Fruit fly (Drosophila melanogaster): Measurements from ENCODE around the gene Larp4B.
A peak's percentile ranks its signal among the peaks of the same experiment; 100 is the strongest.

The Larp4B gene

DNA sequence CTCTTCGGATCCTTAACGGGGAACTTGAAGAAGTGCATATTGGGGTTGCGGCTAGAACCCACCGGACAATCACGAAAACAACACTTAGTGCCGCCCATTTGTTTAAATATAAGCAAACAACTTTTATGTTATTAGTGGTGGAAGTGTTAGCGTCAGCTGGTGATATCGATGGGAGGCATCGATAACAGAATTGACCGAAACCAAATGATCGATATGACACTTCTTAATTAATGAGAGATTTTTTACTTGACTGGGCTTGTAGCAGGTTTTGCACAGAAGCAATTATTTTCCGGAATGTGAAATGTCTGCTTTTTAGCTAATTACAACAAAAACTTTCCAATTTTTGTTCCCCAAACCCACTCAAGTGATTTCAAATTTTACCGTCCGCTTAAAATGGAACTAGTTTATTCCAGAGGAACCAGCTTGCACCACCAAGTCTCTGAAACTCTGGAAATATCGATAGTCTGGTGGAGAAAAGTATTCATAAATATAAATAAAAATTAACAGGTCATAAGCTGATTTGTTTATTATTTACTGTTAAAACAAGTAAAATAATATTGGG is 32.2 kb upstream of the Larp4B start, which contains the start of gene CG14965:
Gene CG14965, minus strand, starts transcription at position 159 of the 562 bp plus-strand sequence.
- TF ChIP-seq foxo (GFP tag; optimal IDR thresholded peaks at IDR 0.05): no peak
- TF ChIP-seq dmrt93B (GFP tag; optimal IDR thresholded peaks at IDR 0.05): no peak
- peak; percentile 8 for TF ChIP-seq Jra (GFP tag; optimal IDR thresholded peaks at IDR 0.05)
- TF ChIP-seq br (GFP tag; optimal IDR thresholded peaks at IDR 0.05): no peak
- no peak for TF ChIP-seq Vsx2 (GFP tag; optimal IDR thresholded peaks at IDR 0.05; ENCODE audit: partially characterized antibody)
- peak; percentile 76 for TF ChIP-seq Hr83 (GFP tag; optimal IDR thresholded peaks at IDR 0.05; ENCODE audit: poor library complexity, severe bottlenecking)

DNA sequence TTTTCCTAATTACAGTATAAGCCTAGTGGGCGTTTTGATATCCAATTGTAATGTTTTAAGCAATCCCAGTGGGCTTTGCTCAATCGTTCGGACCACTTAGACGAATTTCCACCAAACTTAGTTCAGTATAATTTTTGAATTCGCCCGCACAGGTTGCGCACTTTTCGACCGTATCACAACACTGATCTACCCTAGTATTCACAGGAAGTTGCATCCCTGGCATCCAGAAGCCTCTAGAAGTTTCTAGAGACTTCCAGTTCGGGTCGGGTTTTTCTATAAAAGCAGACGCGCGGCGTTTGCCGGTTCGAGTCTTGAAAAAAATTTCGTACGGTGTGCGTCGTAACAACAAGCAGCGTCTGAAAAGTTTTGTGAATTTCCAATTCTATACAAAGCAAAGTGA is 31.7 kb upstream of the Larp4B start, which contains the start of gene Hsp83:
Gene Hsp83, plus strand, starts transcription at position 58 of the 400 bp plus-strand sequence.
- TF ChIP-seq CrebA (GFP tag; optimal IDR thresholded peaks at IDR 0.05; ENCODE audit: borderline replicate concordance) (no peak), lola (GFP tag; optimal IDR thresholded peaks at IDR 0.05) (no peak), dmrt93B (GFP tag; optimal IDR thresholded peaks at IDR 0.05) (peak; percentile 90), CG9705 (GFP tag; optimal IDR thresholded peaks at IDR 0.05) (peak; percentile 94), Rel (GFP tag; optimal IDR thresholded peaks at IDR 0.05) (peak; percentile 81), Rel (tag; optimal IDR thresholded peaks at IDR 0.05) (peak; percentile 88), brk (GFP tag; optimal IDR thresholded peaks at IDR 0.05) (peak; percentile 90), psq (GFP tag; optimal IDR thresholded peaks at IDR 0.05) (peak; percentile 80), Hr83 (GFP tag; optimal IDR thresholded peaks at IDR 0.05; ENCODE audit: poor library complexity, severe bottlenecking) (peak; percentile 99), foxo (GFP tag; optimal IDR thresholded peaks at IDR 0.05) (peak; percentile 87 to 93), Abd-B (GFP tag; optimal IDR thresholded peaks at IDR 0.05) (no peak), tai (GFP tag; optimal IDR thresholded peaks at IDR 0.05) (no peak), usp (GFP tag; optimal IDR thresholded peaks at IDR 0.05) (no peak), jim (GFP tag; optimal IDR thresholded peaks at IDR 0.05) (no peak), Vsx2 (GFP tag; optimal IDR thresholded peaks at IDR 0.05; ENCODE audit: partially characterized antibody) (no peak), sage (GFP tag; optimal IDR thresholded peaks at IDR 0.05) (peak; percentile 95), sv (GFP tag; optimal IDR thresholded peaks at IDR 0.05) (peak; percentile 85), Hr78 (GFP tag; optimal IDR thresholded peaks at IDR 0.05) (no peak), dl (GFP tag; optimal IDR thresholded peaks at IDR 0.05; ENCODE audit: insufficient read depth in 1 of 2, partially characterized antibody in 2 of 2) (no peak), pan (optimal IDR thresholded peaks at IDR 0.05) (no peak), woc (GFP tag; optimal IDR thresholded peaks at IDR 0.05) (peak; percentile 65), Hnf4 (GFP tag; optimal IDR thresholded peaks at IDR 0.05) (peak; percentile 92), br (GFP tag; optimal IDR thresholded peaks at IDR 0.05) (peak; percentile 98), Sp1 (GFP tag; optimal IDR thresholded peaks at IDR 0.05) (peak; percentile 98), CG32264 (GFP tag; optimal IDR thresholded peaks at IDR 0.05) (peak; percentile 86), Mio (GFP tag; optimal IDR thresholded peaks at IDR 0.05) (peak; percentile 57), h (GFP tag; optimal IDR thresholded peaks at IDR 0.05) (peak; percentile 96), fru (GFP tag; optimal IDR thresholded peaks at IDR 0.05) (peak; percentile 95), Jra (GFP tag; optimal IDR thresholded peaks at IDR 0.05) (peak; percentile 68), GATAd (GFP tag; optimal IDR thresholded peaks at IDR 0.05) (no peak), ey (GFP tag; optimal IDR thresholded peaks at IDR 0.05) (peak; percentile 80), Myc (optimal IDR thresholded peaks at IDR 0.05) (no peak), N (GFP tag; optimal IDR thresholded peaks at IDR 0.05) (no peak), dsf (GFP tag; optimal IDR thresholded peaks at IDR 0.05; ENCODE audit: borderline replicate concordance) (peak; percentile 78), HLH106 (tag; optimal IDR thresholded peaks at IDR 0.05) (peak; percentile 87), rgr (GFP tag; optimal IDR thresholded peaks at IDR 0.05) (peak; percentile 98), Dif (GFP tag; optimal IDR thresholded peaks at IDR 0.05; ENCODE audit: partially characterized antibody) (peak; percentile 27), OdsH (GFP tag; optimal IDR thresholded peaks at IDR 0.05) (peak; percentile 94), Dfd (GFP tag; optimal IDR thresholded peaks at IDR 0.05) (no peak)
